Worm (Caenorhabditis elegans) whole organism, late embryonic: ENCODE results near the gene F42E11.3.

Source experiments
- pros-1 ChIP-seq: fragments of 150-350 bp; optimal IDR thresholded peaks from 2 replicates; lab custom pipeline; 2014; ENCODE audit warnings: missing biosample characterization, missing genetic modification reagents, missing genetic modification characterization
- ref-2 ChIP-seq: sonication (generic microtip); optimal IDR thresholded peaks from 2 replicates; lab custom pipeline; 2016; ENCODE audit warnings: missing genetic modification characterization, missing compliant biosample characterization

ce11 chrX:11377370-11377769 lies 2.0 kb upstream of the F42E11.3 start, which contains the start of gene tni-1:
- TF ChIP-seq ref-2: no peak
- no peak for TF ChIP-seq pros-1 (tag; lab: Kevin White, UChicago)
